Worm (Caenorhabditis elegans): Measurements from ENCODE around the gene srj-8.
A peak's percentile ranks its signal among the peaks of the same experiment; 100 is the strongest.

srj-8 gene

ce11 chrV:3269407-3269806 is 21.8 kb downstream of the srj-8 start, which contains the start of gene T28A11.19:
TSS of gene T28A11.19 (minus strand) at chrV:3269514.
- no peak for TF ChIP-seq skn-1 (tag; optimal IDR thresholded peaks at IDR 0.05)
- peak in 1 of 2 experiments; percentile 97 for TF ChIP-seq unc-62 (GFP tag; optimal IDR thresholded peaks at IDR 0.05 in 1 of 2)
- no peak for TF ChIP-seq unc-62 (tag; optimal IDR thresholded peaks at IDR 0.05)
- TF ChIP-seq aha-1 (tag), result peak; percentile 31
- no peak for TF ChIP-seq zip-2 (tag; optimal IDR thresholded peaks at IDR 0.05)

ce11 chrV:3273156-3273555 is 25.5 kb downstream of the srj-8 start, which contains the start of gene T28A11.20:
TSS of gene T28A11.20 (minus strand) at chrV:3273256.
- TF ChIP-seq lin-15B (tag; optimal IDR thresholded peaks at IDR 0.05) (no peak), lsy-2 (tag; optimal IDR thresholded peaks at IDR 0.05) (no peak), dmd-6 (GFP tag; IDR thresholded peaks at IDR 0.05) (no peak), dpl-1 (GFP tag; optimal IDR thresholded peaks at IDR 0.05) (no peak), madf-5 (GFP tag; IDR thresholded peaks at IDR 0.05) (no peak), ztf-11 (tag; optimal IDR thresholded peaks at IDR 0.05) (no peak), nhr-10 (tag; optimal IDR thresholded peaks at IDR 0.05) (no peak), nhr-25 (tag; optimal IDR thresholded peaks at IDR 0.05; ENCODE audit: borderline replicate concordance, insufficient read depth) (no peak), sdz-12 (GFP tag; optimal IDR thresholded peaks at IDR 0.05) (no peak), lin-1 (GFP tag; IDR thresholded peaks at IDR 0.05) (no peak)

ce11 chrV:3273577-3274100 is 26.0 kb downstream of the srj-8 start, which contains the start of gene T28A11.4:
TSS of gene T28A11.4 (plus strand) at chrV:3274050.
- no peak for TF ChIP-seq unc-39 (tag; optimal IDR thresholded peaks at IDR 0.05)
- no peak for TF ChIP-seq F10B5.3 (tag; optimal IDR thresholded peaks at IDR 0.05)
- TF ChIP-seq dmd-9 (GFP tag; IDR thresholded peaks at IDR 0.05), result no peak
- TF ChIP-seq spr-1 (tag; optimal IDR thresholded peaks at IDR 0.05), result no peak
- TF ChIP-seq ztf-7 (tag; optimal IDR thresholded peaks at IDR 0.05), result no peak
- peak; percentile 68 for TF ChIP-seq aha-1 (tag)
- no peak for TF ChIP-seq ama-1 (optimal IDR thresholded peaks at IDR 0.05)
- TF ChIP-seq zip-11 (GFP tag; IDR thresholded peaks at IDR 0.05), result no peak
- TF ChIP-seq unc-62 (GFP tag; optimal IDR thresholded peaks at IDR 0.05 in 1 of 2), result peak in 1 of 2 experiments; percentile 55
- TF ChIP-seq unc-62 (tag; optimal IDR thresholded peaks at IDR 0.05), result no peak
- TF ChIP-seq ceh-82 (tag; optimal IDR thresholded peaks at IDR 0.05), result no peak
- TF ChIP-seq duxl-1 (tag; optimal IDR thresholded peaks at IDR 0.05; ENCODE audit: poor library complexity), result no peak

- TF ChIP-seq daf-16 (GFP tag; optimal IDR thresholded peaks at IDR 0.05) (peak in 1 of 2 experiments; percentile 32), daf-16 (tag; optimal IDR thresholded peaks at IDR 0.05) (no peak), mdt-29 (GFP tag; IDR thresholded peaks at IDR 0.05) (no peak)
Observed at ce11 chrV:3275033-3275432, 27.4 kb downstream of the srj-8 start, which contains the start of gene T28A11.3. TSS of gene T28A11.3 (plus strand) at chrV:3275333.

ce11 chrV:3276184-3276583 is 28.6 kb downstream of the srj-8 start:
- TF ChIP-seq set-16 (GFP tag; IDR thresholded peaks at IDR 0.05) (no peak), nhr-11 (tag; optimal IDR thresholded peaks at IDR 0.05) (peak; percentile 15), daf-16 (GFP tag; optimal IDR thresholded peaks at IDR 0.05) (peak in 1 of 2 experiments; percentile 90), daf-16 (tag; optimal IDR thresholded peaks at IDR 0.05) (no peak), Y5F2A.4 (GFP tag; optimal IDR thresholded peaks at IDR 0.05) (no peak), zfp-3 (GFP tag; conservative IDR thresholded peaks at IDR 0.05) (no peak), mxl-3 (GFP tag; optimal IDR thresholded peaks at IDR 0.05) (peak; percentile 49), hlh-30 (tag; optimal IDR thresholded peaks at IDR 0.05; ENCODE audit: insufficient read depth) (peak; percentile 16), hlh-11 (tag; optimal IDR thresholded peaks at IDR 0.05) (peak; percentile 70), dmd-6 (GFP tag; IDR thresholded peaks at IDR 0.05) (peak; percentile 56), unc-62 (GFP tag; optimal IDR thresholded peaks at IDR 0.05 in 1 of 2) (peak in 1 of 2 experiments; percentile 80), unc-62 (tag; optimal IDR thresholded peaks at IDR 0.05) (no peak), ceh-20 (GFP tag; IDR thresholded peaks at IDR 0.05) (0 out of 2 replicates have a peak, but pooled peaks have one; percentile 26)
